Worm (Caenorhabditis elegans): Measurements from ENCODE around the gene git-1.

git-1 gene

DNA sequence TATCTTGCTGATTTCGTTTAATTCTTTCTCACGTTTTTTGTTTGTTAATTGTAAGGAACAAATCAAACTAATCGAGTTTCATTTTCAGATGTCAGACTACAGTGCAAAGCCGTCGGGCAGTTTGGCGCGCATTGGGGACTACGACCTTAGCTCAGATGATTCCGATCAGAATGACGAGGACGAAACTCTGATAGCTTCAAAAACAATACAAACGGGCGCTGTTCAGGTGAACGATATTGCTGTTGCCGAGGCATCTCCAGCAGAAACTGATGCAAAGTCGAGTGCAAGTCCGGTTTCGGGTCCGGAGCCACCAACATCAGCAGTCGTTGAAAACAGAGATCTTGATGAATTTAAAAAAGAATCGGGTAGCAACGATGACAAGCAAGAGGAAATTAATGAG, 44.5 kb downstream of the git-1 start, which contains the start of gene bet-2:
TSS of gene bet-2 (plus strand) at position 89 of the 400 bp plus-strand sequence.
- TF ChIP-seq unc-62 (GFP tag; optimal IDR thresholded peaks at IDR 0.05) = no peak
- no peak for TF ChIP-seq elt-1 (tag; optimal IDR thresholded peaks at IDR 0.05; ENCODE audit: borderline replicate concordance, insufficient read depth)
- no peak for TF ChIP-seq tbx-8 (GFP tag; optimal IDR thresholded peaks at IDR 0.05)
- no peak for TF ChIP-seq bed-3 (GFP tag; optimal IDR thresholded peaks at IDR 0.05)
- no peak for TF ChIP-seq nhr-2 (tag; optimal IDR thresholded peaks at IDR 0.05)
- no peak for TF ChIP-seq drap-1 (GFP tag; optimal IDR thresholded peaks at IDR 0.05)

DNA sequence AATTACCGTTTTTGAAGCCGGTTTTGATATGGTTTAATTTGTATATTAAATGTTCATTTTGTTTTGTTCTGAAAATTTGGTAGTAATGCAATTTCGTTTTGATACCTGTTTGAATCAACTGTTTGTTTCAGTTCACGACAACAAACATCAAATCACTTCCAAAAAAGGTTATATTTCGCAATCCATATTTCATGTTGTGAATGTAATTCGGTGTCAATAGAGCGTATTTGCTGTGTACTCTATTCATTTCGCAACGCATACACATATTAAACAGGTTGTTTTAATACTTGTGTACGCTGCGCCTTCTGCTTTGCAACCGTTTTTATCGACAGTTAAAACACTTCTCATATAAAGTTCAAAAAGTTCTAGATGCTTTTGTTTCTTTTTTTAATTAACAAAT, 51.7 kb downstream of the git-1 start:
- no peak for TF ChIP-seq lin-32 (GFP tag; optimal IDR thresholded peaks at IDR 0.05)
- TF ChIP-seq nhr-76 (tag; optimal IDR thresholded peaks at IDR 0.05) = no peak
- TF ChIP-seq blmp-1 (tag; optimal IDR thresholded peaks at IDR 0.05) = no peak
- peak; percentile 64 for TF ChIP-seq pha-4 (tag; optimal IDR thresholded peaks at IDR 0.05)
- TF ChIP-seq nhr-12 (tag; optimal IDR thresholded peaks at IDR 0.05) = no peak
- TF ChIP-seq nhr-237 (tag; optimal IDR thresholded peaks at IDR 0.05) = peak; percentile 82
- no peak for TF ChIP-seq lsy-2 (tag; optimal IDR thresholded peaks at IDR 0.05)
- TF ChIP-seq mab-5 (tag; optimal IDR thresholded peaks at IDR 0.05) = no peak
- no peak for TF ChIP-seq bed-3 (GFP tag; optimal IDR thresholded peaks at IDR 0.05)
- no peak for TF ChIP-seq M03D4.4 (tag; optimal IDR thresholded peaks at IDR 0.05)
- TF ChIP-seq tbx-8 (GFP tag; optimal IDR thresholded peaks at IDR 0.05) = no peak
- TF ChIP-seq unc-120 (tag; optimal IDR thresholded peaks at IDR 0.05; ENCODE audit: poor library complexity, severe bottlenecking) = no peak
- TF ChIP-seq sptf-1 (tag; optimal IDR thresholded peaks at IDR 0.05) = no peak
- no peak for TF ChIP-seq drap-1 (GFP tag; optimal IDR thresholded peaks at IDR 0.05)
- peak; percentile 21 for TF ChIP-seq mep-1 (tag; optimal IDR thresholded peaks at IDR 0.05)
- TF ChIP-seq flh-1 (GFP tag; optimal IDR thresholded peaks at IDR 0.05) = no peak
- no peak for TF ChIP-seq nhr-28 (tag; optimal IDR thresholded peaks at IDR 0.05)
- TF ChIP-seq elt-3 (tag; optimal IDR thresholded peaks at IDR 0.05) = peak; percentile 47
- TF ChIP-seq cnd-1 (tag; optimal IDR thresholded peaks at IDR 0.05) = no peak
- no peak for TF ChIP-seq elt-1 (tag; optimal IDR thresholded peaks at IDR 0.05; ENCODE audit: borderline replicate concordance, insufficient read depth)
- TF ChIP-seq ces-1 (GFP tag; optimal IDR thresholded peaks at IDR 0.05) = peak; percentile 19
- no peak for TF ChIP-seq ztf-11 (tag; optimal IDR thresholded peaks at IDR 0.05)
- no peak for TF ChIP-seq lin-13 (tag; optimal IDR thresholded peaks at IDR 0.05)
- TF ChIP-seq unc-62 (GFP tag; optimal IDR thresholded peaks at IDR 0.05) = peak; percentile 2
- no peak for TF ChIP-seq ham-2 (GFP tag; optimal IDR thresholded peaks at IDR 0.05)
- no peak for TF ChIP-seq nhr-2 (tag; optimal IDR thresholded peaks at IDR 0.05)
- no peak for TF ChIP-seq unc-39 (tag; optimal IDR thresholded peaks at IDR 0.05)

DNA sequence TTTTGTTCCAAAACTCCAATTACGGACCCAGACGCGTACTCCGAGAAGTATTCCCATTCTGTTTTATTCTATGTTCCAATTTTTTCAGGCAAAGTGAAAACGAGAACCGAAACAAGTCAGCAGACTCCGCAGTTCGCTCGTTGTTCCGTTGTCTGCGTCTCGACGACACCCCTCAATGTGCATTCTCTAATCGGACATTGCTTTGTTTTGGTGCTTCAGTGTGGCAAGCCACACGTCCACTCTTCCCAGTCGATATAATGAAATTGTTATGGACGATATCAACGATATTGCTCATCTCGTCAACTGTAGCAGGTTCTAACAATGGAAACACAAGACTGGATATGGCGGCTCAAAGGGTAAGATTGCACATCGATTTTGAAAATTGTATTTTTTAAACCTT, 52.2 kb downstream of the git-1 start, which contains the start of gene nhx-5:
TSS of gene nhx-5 (plus strand) at position 82 of the 400 bp plus-strand sequence.
- TF ChIP-seq ces-1 (GFP tag; optimal IDR thresholded peaks at IDR 0.05) (peak; percentile 51), zip-8 (tag; optimal IDR thresholded peaks at IDR 0.05) (no peak)
